Worm (Caenorhabditis elegans) whole organism, young adult: ENCODE measurements around the gene sru-7.

Experiments used
- B0261.1 ChIP-seq: sonication (generic microtip); optimal IDR thresholded peaks from 2 replicates; lab custom pipeline; 2016; ENCODE audit warnings: mild to moderate bottlenecking, missing genetic modification characterization, moderate library complexity, missing compliant biosample characterization
- F57A8.1 ChIP-seq: fragments of 200-800 bp; sonication (Bioruptor generic); optimal IDR thresholded peaks from 2 replicates; lab custom pipeline; 2018; ENCODE audit warnings: mild to moderate bottlenecking, missing genetic modification characterization, moderate library complexity, missing compliant biosample characterization
- dpl-1 ChIP-seq: fragments of 150-350 bp; optimal IDR thresholded peaks from 2 replicates; lab custom pipeline; 2014; ENCODE audit warnings: missing biosample characterization, missing genetic modification reagents, missing genetic modification characterization
- lin-40 ChIP-seq: sonication (generic microtip); optimal IDR thresholded peaks from 2 replicates; lab custom pipeline; 2016; ENCODE audit warnings: missing genetic modification characterization, mild to moderate bottlenecking, missing compliant biosample characterization, missing genotype, missing genetic modification reagents
- madf-6 ChIP-seq: fragments of 200-800 bp; sonication (Bioruptor generic); IDR thresholded peaks from 2 replicates; pipeline ENCODE4 v1.3.6; 2022; ENCODE audit warnings: missing genetic modification reagents, missing genetic modification characterization, missing compliant biosample characterization

ce11 chrIV:8488043-8488442, 4.3 kb upstream of the sru-7 start:
- TF ChIP-seq B0261.1 (no peak), madf-6 (no peak), F57A8.1 (no peak), dpl-1 (GFP tag; lab: Kevin White, UChicago) (no peak), lin-40 (no peak)
